Fruit fly (Drosophila melanogaster): ENCODE measurements around the gene CG31917.

dm6 chr2L:4965923-4966322 is 44.7 kb downstream of the CG31917 start:
- TF ChIP-seq Six4 (GFP tag; optimal IDR thresholded peaks at IDR 0.05) = no peak
- TF ChIP-seq B-H2 (GFP tag; optimal IDR thresholded peaks at IDR 0.05) = no peak
- TF ChIP-seq CG10147 (GFP tag; optimal IDR thresholded peaks at IDR 0.05) = no peak
- TF ChIP-seq Neu2 (GFP tag; optimal IDR thresholded peaks at IDR 0.05; ENCODE audit: borderline replicate concordance) = no peak
- TF ChIP-seq H15 (GFP tag; IDR thresholded peaks at IDR 0.05) = no peak

All from whole organism, embryonic.